Fruit fly (Drosophila melanogaster) whole organism, embryonic: Measurements from ENCODE around the gene TTLL1A.
A peak's percentile ranks its signal among the peaks of the same experiment; 100 is the strongest.

ENCODE experiments used
- Ada2b ChIP-seq: fragments of 200-800 bp; sonication (Bioruptor generic); IDR thresholded peaks from 2 replicates; pipeline ENCODE4 v1.3.6; 2022; ENCODE audit warnings: missing biosample characterization, missing genetic modification characterization
- Aef1 ChIP-seq: fragments of 200-800 bp; sonication (Bioruptor generic); IDR thresholded peaks from 3 replicates; pipeline ENCODE4 v1.3.6; 2022; ENCODE audit warnings: missing biosample characterization, missing genetic modification characterization
- Blimp-1 ChIP-seq: fragments of 200-800 bp; sonication (Bioruptor generic); optimal IDR thresholded peaks from 3 replicates; lab custom pipeline; 2018; ENCODE audit warnings: missing biosample characterization, missing genetic modification characterization, mild to moderate bottlenecking, moderate library complexity, missing genetic modification reagents
- CG1024 ChIP-seq: fragments of 200-800 bp; sonication (Bioruptor generic); IDR thresholded peaks from 2 replicates; pipeline ENCODE4 v1.3.6; 2022; ENCODE audit warnings: missing biosample characterization, missing genetic modification characterization
- CG10274 ChIP-seq: fragments of 200-800 bp; sonication (Bioruptor generic); optimal IDR thresholded peaks from 3 replicates; lab custom pipeline; 2017; ENCODE audit warnings: missing biosample characterization, mild to moderate bottlenecking, missing genetic modification characterization
- CG10959 ChIP-seq: fragments of 200-800 bp; sonication (Bioruptor generic); IDR thresholded peaks from 2 replicates; pipeline ENCODE4 v1.3.6; 2022; ENCODE audit warnings: missing biosample characterization, missing genetic modification characterization
- CG12659 ChIP-seq: fragments of 200-800 bp; sonication (Bioruptor generic); optimal IDR thresholded peaks from 3 replicates; lab custom pipeline; 2017; ENCODE audit warnings: mild to moderate bottlenecking, missing biosample characterization, missing genetic modification reagents, missing genetic modification characterization
- CG14441 ChIP-seq: fragments of 200-800 bp; sonication (Bioruptor generic); IDR thresholded peaks from 2 replicates; pipeline ENCODE4 v1.3.6; 2022; ENCODE audit warnings: missing biosample characterization, missing genetic modification characterization
- CG17186 ChIP-seq: fragments of 200-800 bp; sonication (Bioruptor generic); optimal IDR thresholded peaks from 3 replicates; lab custom pipeline; 2017; ENCODE audit warnings: missing biosample characterization, missing genetic modification reagents, missing genetic modification characterization
- CG17829 ChIP-seq: fragments of 200-800 bp; optimal IDR thresholded peaks from 2 replicates; lab custom pipeline; 2019; ENCODE audit warnings: missing biosample characterization, mild to moderate bottlenecking, missing genetic modification characterization, moderate library complexity
- CG18011 ChIP-seq: fragments of 200-800 bp; sonication (Bioruptor generic); optimal IDR thresholded peaks from 2 replicates; lab custom pipeline; 2017; ENCODE audit warnings: missing biosample characterization, missing genetic modification characterization, mild to moderate bottlenecking, moderate library complexity, missing genotype
- CG2116 ChIP-seq: fragments of 200-800 bp; sonication (Bioruptor generic); optimal IDR thresholded peaks from 3 replicates; lab custom pipeline; 2018; ENCODE audit warnings: missing biosample characterization, mild to moderate bottlenecking, missing genetic modification characterization
- CG2120 ChIP-seq: fragments of 200-800 bp; sonication (Bioruptor generic); optimal IDR thresholded peaks from 3 replicates; lab custom pipeline; 2016; ENCODE audit warnings: missing biosample characterization, missing genetic modification characterization
- CG3726 ChIP-seq: fragments of 200-800 bp; sonication (Bioruptor generic); IDR thresholded peaks from 3 replicates; pipeline ENCODE4, ENCODE4 v1.3.6; 2022; ENCODE audit warnings: missing biosample characterization, missing genetic modification characterization
- CG3847 ChIP-seq: fragments of 200-800 bp; sonication (Bioruptor generic); IDR thresholded peaks from 2 replicates; pipeline ENCODE4 v1.3.6; 2022; ENCODE audit warnings: missing biosample characterization, missing genetic modification characterization
- CG4282 ChIP-seq: fragments of 200-800 bp; sonication (Bioruptor generic); optimal IDR thresholded peaks from 2 replicates; lab custom pipeline; 2016; ENCODE audit warnings: missing biosample characterization, missing genetic modification characterization
- CG43689 ChIP-seq: fragments of 200-800 bp; sonication (Bioruptor generic); IDR thresholded peaks from 2 replicates; pipeline ENCODE4 v1.3.6; 2022; ENCODE audit warnings: missing biosample characterization, missing genetic modification characterization
- CG7357 ChIP-seq: fragments of 200-800 bp; sonication (Bioruptor generic); IDR thresholded peaks from 3 replicates; pipeline ENCODE4 v1.3.6; 2022; ENCODE audit warnings: missing biosample characterization, missing genetic modification characterization
- CG7839 ChIP-seq: fragments of 200-800 bp; sonication (Bioruptor generic); optimal IDR thresholded peaks from 3 replicates; lab custom pipeline; 2018; ENCODE audit warnings: missing biosample characterization, mild to moderate bottlenecking, missing genetic modification characterization, moderate library complexity
- CoRest ChIP-seq: fragments of 200-800 bp; sonication (Bioruptor generic); optimal IDR thresholded peaks from 3 replicates; lab custom pipeline; 2018; ENCODE audit warnings: missing biosample characterization, mild to moderate bottlenecking, missing genetic modification characterization, moderate library complexity
- CrebB ChIP-seq: fragments of 200-800 bp; sonication (Bioruptor generic); optimal IDR thresholded peaks from 3 replicates; lab custom pipeline; 2018; ENCODE audit warnings: missing biosample characterization, mild to moderate bottlenecking, missing genetic modification characterization
- Dip2 ChIP-seq: fragments of 200-800 bp; sonication (Bioruptor generic); IDR thresholded peaks from 2 replicates; pipeline ENCODE4 v1.3.6; 2022; ENCODE audit warnings: missing biosample characterization, missing genetic modification characterization
- Hand ChIP-seq: fragments of 200-800 bp; sonication (Bioruptor generic); optimal IDR thresholded peaks from 2 replicates; lab custom pipeline; 2017; ENCODE audit warnings: mild to moderate bottlenecking, missing biosample characterization, missing genetic modification reagents, missing genetic modification characterization
- Hr78 ChIP-seq, 2 experiments: fragments of 200-800 bp in 1 of 2; fragments of >200 bp in 1 of 2; sonication (Bioruptor generic) in 1 of 2; optimal IDR thresholded peaks; 2 replicates each; lab custom pipeline; 2017 to 2019; ENCODE audit warnings: missing biosample characterization in 2 of 2, missing genetic modification characterization in 2 of 2, mild to moderate bottlenecking in 1 of 2, moderate library complexity in 1 of 2
- Lhr ChIP-seq: fragments of 200-800 bp; sonication (Bioruptor generic); optimal IDR thresholded peaks from 3 replicates; lab custom pipeline; 2017; ENCODE audit warnings: mild to moderate bottlenecking, missing biosample characterization, missing genetic modification reagents, missing genetic modification characterization
- Lim3 ChIP-seq: fragments of 200-800 bp; sonication (Bioruptor generic); IDR thresholded peaks from 2 replicates; pipeline ENCODE4 v1.3.6; 2022; ENCODE audit warnings: missing biosample characterization, missing genetic modification characterization
- Max ChIP-seq: fragments of 200-800 bp; sonication (Bioruptor generic); optimal IDR thresholded peaks from 2 replicates; lab custom pipeline; 2016; ENCODE audit warnings: missing biosample characterization, mild to moderate bottlenecking, missing genetic modification characterization
- Myb ChIP-seq: fragments of 200-800 bp; sonication (Bioruptor generic); optimal IDR thresholded peaks from 2 replicates; lab custom pipeline; 2016; ENCODE audit warnings: missing biosample characterization, missing genetic modification characterization
- bab2 ChIP-seq: fragments of 200-800 bp; sonication (Bioruptor generic); optimal IDR thresholded peaks from 2 replicates; lab custom pipeline; 2016; ENCODE audit warnings: missing biosample characterization, missing genetic modification characterization
- dmrt11E ChIP-seq: fragments of 200-800 bp; sonication (Bioruptor generic); optimal IDR thresholded peaks from 3 replicates; lab custom pipeline; 2018; ENCODE audit warnings: missing biosample characterization, mild to moderate bottlenecking, missing genetic modification characterization, moderate library complexity
- dmrt99B ChIP-seq: fragments of 200-800 bp; sonication (Bioruptor generic); optimal IDR thresholded peaks from 2 replicates; lab custom pipeline; 2018; ENCODE audit warnings: missing biosample characterization, mild to moderate bottlenecking, missing genetic modification characterization, moderate library complexity
- ems ChIP-seq: fragments of 200-800 bp; sonication (Bioruptor generic); optimal IDR thresholded peaks from 3 replicates; lab custom pipeline; 2016; ENCODE audit warnings: missing biosample characterization, missing genetic modification characterization
- grau ChIP-seq: fragments of 200-800 bp; optimal IDR thresholded peaks from 3 replicates; lab custom pipeline; 2019; ENCODE audit warnings: missing biosample characterization, mild to moderate bottlenecking, missing genetic modification characterization, moderate library complexity
- ham ChIP-seq: fragments of 200-800 bp; sonication (Bioruptor generic); IDR thresholded peaks from 2 replicates; pipeline ENCODE4 v1.3.6; 2022; ENCODE audit warnings: missing biosample characterization, missing genetic modification characterization
- inv ChIP-seq: fragments of 200-800 bp; sonication (Bioruptor generic); IDR thresholded peaks from 2 replicates; pipeline ENCODE4 v1.3.6; 2022; ENCODE audit warnings: missing biosample characterization, missing genetic modification characterization; ENCODE audit not compliant: partially characterized antibody
- kay ChIP-seq: fragments of 200-800 bp; sonication (Bioruptor generic); optimal IDR thresholded peaks from 2 replicates; lab custom pipeline; 2016; ENCODE audit warnings: missing biosample characterization, missing genetic modification characterization
- ken ChIP-seq: fragments of 200-800 bp; sonication (Bioruptor generic); IDR thresholded peaks from 3 replicates; pipeline ENCODE4 v1.3.6; 2022; ENCODE audit warnings: missing biosample characterization, missing genetic modification characterization
- otp ChIP-seq: fragments of 200-800 bp; sonication (Bioruptor generic); IDR thresholded peaks from 3 replicates; pipeline ENCODE4, ENCODE4 v1.3.6; 2022; ENCODE audit warnings: missing biosample characterization, missing genetic modification characterization
- p53 ChIP-seq: fragments of 200-800 bp; sonication (Bioruptor generic); optimal IDR thresholded peaks from 2 replicates; lab custom pipeline; 2016; ENCODE audit warnings: missing biosample characterization, missing genetic modification characterization
- pan ChIP-seq, 4 experiments: fragments of >200 bp in 3 of 4; fragments of 200-800 bp in 1 of 4; sonication (Bioruptor generic) in 1 of 4; optimal IDR thresholded peaks in 3 of 4; IDR thresholded peaks in 1 of 4; 2 replicates each; pipeline versions ENCODE4 v1.3.6 to Lab custom; 2017 to 2022; ENCODE audit warnings: missing biosample characterization in 2 of 4, missing genetic modification characterization in 2 of 4, mixed read lengths in 1 of 4
- pros ChIP-seq: fragments of 200-800 bp; sonication (Bioruptor generic); optimal IDR thresholded peaks from 3 replicates; lab custom pipeline; 2019; ENCODE audit warnings: missing biosample characterization, mild to moderate bottlenecking, missing genetic modification characterization, moderate library complexity
- repo ChIP-seq: fragments of 200-800 bp; sonication (Bioruptor generic); optimal IDR thresholded peaks from 2 replicates; lab custom pipeline; 2016; ENCODE audit warnings: missing biosample characterization, missing genetic modification characterization
- sqz ChIP-seq: fragments of 200-800 bp; sonication (Bioruptor generic); optimal IDR thresholded peaks from 3 replicates; lab custom pipeline; 2018; ENCODE audit warnings: missing biosample characterization, mild to moderate bottlenecking, missing genetic modification characterization
- stc ChIP-seq: fragments of 200-800 bp; sonication (Bioruptor generic); IDR thresholded peaks from 2 replicates; pipeline ENCODE4 v1.3.6; 2022; ENCODE audit warnings: missing biosample characterization, missing genetic modification characterization
- trem ChIP-seq: fragments of 200-800 bp; optimal IDR thresholded peaks from 3 replicates; lab custom pipeline; 2019; ENCODE audit warnings: missing biosample characterization, mild to moderate bottlenecking, missing genetic modification characterization, moderate library complexity
- twi ChIP-seq: fragments of 200-800 bp; optimal IDR thresholded peaks from 2 replicates; lab custom pipeline; 2019; ENCODE audit warnings: missing biosample characterization, mild to moderate bottlenecking, missing genetic modification characterization, moderate library complexity
- tx ChIP-seq: fragments of 200-800 bp; sonication (Bioruptor generic); optimal IDR thresholded peaks from 2 replicates; lab custom pipeline; 2016; ENCODE audit warnings: missing biosample characterization, missing genetic modification characterization
- vfl ChIP-seq: fragments of 200-800 bp; sonication (Bioruptor generic); optimal IDR thresholded peaks from 2 replicates; lab custom pipeline; 2016; ENCODE audit warnings: missing biosample characterization, missing genetic modification characterization
- vvl ChIP-seq: fragments of 200-800 bp; sonication (Bioruptor generic); IDR thresholded peaks from 2 replicates; pipeline ENCODE4 v1.3.6; 2022; ENCODE audit warnings: missing biosample characterization, missing genetic modification characterization
- z ChIP-seq: fragments of 200-800 bp; sonication (Bioruptor generic); IDR thresholded peaks from 3 replicates; pipeline ENCODE4 v1.3.6; 2022; ENCODE audit warnings: missing biosample characterization, missing genetic modification characterization
- zfh1 ChIP-seq: fragments of 200-800 bp; sonication (Bioruptor generic); IDR thresholded peaks from 3 replicates; pipeline ENCODE4 v1.3.6; 2022; ENCODE audit warnings: missing biosample characterization, missing genetic modification characterization

The TTLL1A gene

DNA sequence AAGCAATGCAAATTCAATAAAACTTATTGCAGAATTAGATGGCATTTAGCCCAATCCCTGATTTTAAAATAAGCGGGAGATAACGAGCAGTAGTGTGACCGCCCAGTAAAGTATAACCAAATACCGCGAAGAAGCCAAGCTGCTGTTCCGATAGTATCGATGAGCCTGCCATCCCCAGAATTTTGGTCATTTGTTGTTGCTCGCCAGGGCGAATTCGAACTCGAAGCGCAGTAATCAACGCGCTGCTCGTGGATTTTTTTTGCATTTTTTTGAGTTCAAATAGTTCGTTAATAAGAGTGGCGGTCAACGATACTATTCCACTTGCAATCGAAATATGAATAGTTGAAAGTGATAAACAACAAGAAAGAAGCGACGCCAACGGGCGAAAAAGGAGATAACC is 42.6 kb downstream of the TTLL1A start, which contains the start of gene baz (continued):
- TF ChIP-seq ham: no peak
- TF ChIP-seq grau (tag; lab: Kevin White, UChicago): no peak
- TF ChIP-seq CG7357 (GFP tag; lab: Robert Waterston, UW): no peak
- no peak for TF ChIP-seq dmrt11E
- TF ChIP-seq ems (GFP tag; lab: Kevin White, UChicago): no peak
- TF ChIP-seq inv (GFP tag; lab: Robert Waterston, UW): peak; percentile 80
- no peak for TF ChIP-seq pan (optimal IDR thresholded peaks at IDR 0.05; lab: Kevin White, UChicago)
- TF ChIP-seq pan (GFP tag; optimal IDR thresholded peaks at IDR 0.05 in 1 of 2, IDR thresholded peaks at IDR 0.05 in 1 of 2): peak in 1 of 2 experiments; percentile 19
- TF ChIP-seq Dip2 (GFP tag; lab: Robert Waterston, UW): no peak
- peak; percentile 53 for TF ChIP-seq CG12659
- TF ChIP-seq Aef1: peak; percentile 83
- TF ChIP-seq CG10274: no peak
- peak; percentile 61 for TF ChIP-seq sqz (GFP tag; lab: Kevin White, UChicago)
- TF ChIP-seq Hand (GFP tag; lab: Kevin White, UChicago): no peak
- TF ChIP-seq CG17186 (GFP tag; lab: Kevin White, UChicago): peak; percentile 38
- no peak for TF ChIP-seq Max (GFP tag; lab: Kevin White, UChicago)
- no peak for TF ChIP-seq Hr78 (GFP tag; optimal IDR thresholded peaks at IDR 0.05; lab: Kevin White, UChicago)
- no peak for TF ChIP-seq ken (GFP tag; lab: Robert Waterston, UW)
- peak; percentile 66 for TF ChIP-seq trem
- TF ChIP-seq p53: no peak
- no peak for TF ChIP-seq kay (GFP tag; lab: Kevin White, UChicago)
- TF ChIP-seq Ada2b (GFP tag; lab: Robert Waterston, UW): no peak
- TF ChIP-seq twi: no peak
- TF ChIP-seq Lhr: peak; percentile 50
- peak; percentile 42 for TF ChIP-seq CG3847 (GFP tag; lab: Robert Waterston, UW)
- TF ChIP-seq pros (GFP tag; lab: Kevin White, UChicago): no peak
- no peak for TF ChIP-seq CG14441 (GFP tag; lab: Robert Waterston, UW)
- peak; percentile 60; the same call in 1 of the 2 replicates for TF ChIP-seq vvl (GFP tag; lab: Robert Waterston, UW)
- peak; percentile 27 for TF ChIP-seq CG17829 (tag; lab: Kevin White, UChicago)
- no peak for TF ChIP-seq CG7839 (tag; lab: Kevin White, UChicago)
- TF ChIP-seq Lim3 (GFP tag; lab: Robert Waterston, UW): no peak
- no peak for TF ChIP-seq bab2
- no peak for TF ChIP-seq stc (GFP tag; lab: Robert Waterston, UW)
- TF ChIP-seq repo: no peak
- no peak for TF ChIP-seq CG3726 (GFP tag; lab: Robert Waterston, UW)
- no peak for TF ChIP-seq otp (GFP tag; lab: Robert Waterston, UW)
- no peak for TF ChIP-seq z (GFP tag; lab: Robert Waterston, UW)
- no peak for TF ChIP-seq vfl (GFP tag; lab: Kevin White, UChicago)
- TF ChIP-seq CG18011: no peak
- TF ChIP-seq zfh1: no peak
- peak; percentile 75 for TF ChIP-seq Myb (GFP tag; lab: Kevin White, UChicago)
- no peak for TF ChIP-seq CG43689 (GFP tag; lab: Robert Waterston, UW)
- peak; percentile 3 for TF ChIP-seq CG2120
- no peak for TF ChIP-seq tx
- TF ChIP-seq CG10959: no peak
- no peak for TF ChIP-seq dmrt99B
- TF ChIP-seq CrebB (tag; lab: Kevin White, UChicago): peak; percentile 37
- no peak for TF ChIP-seq CG1024 (GFP tag; lab: Robert Waterston, UW)
- peak; percentile 17 for TF ChIP-seq CoRest
- TF ChIP-seq CG2116 (GFP tag; lab: Kevin White, UChicago): peak; percentile 30
- no peak for TF ChIP-seq Blimp-1 (GFP tag; lab: Kevin White, UChicago)
- no peak for TF ChIP-seq CG4282 (GFP tag; lab: Kevin White, UChicago)
